Worm (Caenorhabditis elegans) whole organism, L1 larva: Measurements from ENCODE around the gene C09G5.7.

Experiments
- C04F5.9 ChIP-seq: sonication (generic microtip); optimal IDR thresholded peaks from 2 replicates; lab custom pipeline; 2016; ENCODE audit warnings: missing genetic modification characterization, missing compliant biosample characterization
- F16B12.6 ChIP-seq: fragments of 150-350 bp; optimal IDR thresholded peaks from 2 replicates; lab custom pipeline; 2014; ENCODE audit warnings: missing biosample characterization, missing genetic modification characterization
- aly-2 ChIP-seq: fragments of 150-350 bp; optimal IDR thresholded peaks from 2 replicates; lab custom pipeline; 2014; ENCODE audit warnings: missing biosample characterization, missing genetic modification characterization
- blmp-1 ChIP-seq: fragments of 150-350 bp; optimal IDR thresholded peaks from 2 replicates; lab custom pipeline; 2014; ENCODE audit warnings: missing biosample characterization, missing genetic modification characterization
- ceh-88 ChIP-seq: fragments of 200-800 bp; sonication (Bioruptor generic); IDR thresholded peaks from 2 replicates; pipeline ENCODE4 v1.3.6; 2022; ENCODE audit warnings: missing genetic modification characterization, missing compliant biosample characterization
- dpl-1 ChIP-seq, 3 experiments: fragments of 150-350 bp in 2 of 3; sonication (generic microtip) in 1 of 3; optimal IDR thresholded peaks; 2 replicates each; lab custom pipeline; 2014 to 2017; ENCODE audit warnings: missing biosample characterization in 3 of 3, missing genetic modification characterization in 3 of 3, missing genetic modification reagents in 3 of 3
- dsc-1 ChIP-seq: sonication (generic microtip); optimal IDR thresholded peaks from 2 replicates; lab custom pipeline; 2016; ENCODE audit warnings: mild to moderate bottlenecking, missing genetic modification characterization, missing compliant biosample characterization
- efl-3 ChIP-seq: fragments of 200-800 bp; sonication (Bioruptor generic); optimal IDR thresholded peaks from 2 replicates; lab custom pipeline; 2018; ENCODE audit warnings: mild to moderate bottlenecking, missing genetic modification characterization, missing compliant biosample characterization
- egl-27 ChIP-seq, 2 experiments: fragments of 150-350 bp in 1 of 2; sonication (generic microtip); optimal IDR thresholded peaks; 3 replicates each; lab custom pipeline; 2017 to 2018; ENCODE audit warnings: missing biosample characterization in 2 of 2, missing genetic modification characterization in 2 of 2, missing genetic modification reagents in 2 of 2
- elt-3 ChIP-seq, 6 experiments: fragments of 150-350 bp in 1 of 6; sonication (generic microtip); optimal IDR thresholded peaks; 2 replicates each; lab custom pipeline; 2017 to 2018; ENCODE audit warnings: missing biosample characterization in 6 of 6, missing genetic modification characterization in 6 of 6, inconsistent platforms in 1 of 6
- fkh-10 ChIP-seq: sonication (generic microtip); optimal IDR thresholded peaks from 2 replicates; lab custom pipeline; 2017; ENCODE audit warnings: missing biosample characterization, missing genetic modification reagents, missing genetic modification characterization
- irx-1 ChIP-seq: sonication (generic microtip); optimal IDR thresholded peaks from 2 replicates; lab custom pipeline; 2016; ENCODE audit warnings: missing genetic modification characterization, missing compliant biosample characterization
- isw-1 ChIP-seq: fragments of 200-800 bp; sonication (Bioruptor generic); IDR thresholded peaks from 2 replicates; pipeline ENCODE4 v1.3.6; 2022; ENCODE audit warnings: missing genetic modification characterization, missing compliant biosample characterization
- lin-14 ChIP-seq: fragments of 200-800 bp; sonication (Bioruptor generic); optimal IDR thresholded peaks from 2 replicates; lab custom pipeline; 2018; ENCODE audit warnings: mild to moderate bottlenecking, missing genetic modification characterization, moderate library complexity, missing compliant biosample characterization
- lir-3 ChIP-seq: sonication (generic microtip); optimal IDR thresholded peaks from 2 replicates; lab custom pipeline; 2016; ENCODE audit warnings: mild to moderate bottlenecking, missing genetic modification characterization, moderate library complexity, missing compliant biosample characterization; ENCODE audit not compliant: poor library complexity
- lsy-2 ChIP-seq, 2 experiments: fragments of 150-350 bp; optimal IDR thresholded peaks; 2 replicates each; lab custom pipeline; 2014; ENCODE audit warnings: missing biosample characterization in 2 of 2, missing genetic modification characterization in 2 of 2
- mab-9 ChIP-seq: fragments of 200-800 bp; sonication (Bioruptor generic); IDR thresholded peaks from 2 replicates; pipeline ENCODE4 v1.3.6; 2022; ENCODE audit warnings: missing genetic modification reagents, missing genetic modification characterization, missing compliant biosample characterization
- mef-2 ChIP-seq: fragments of 150-350 bp; optimal IDR thresholded peaks from 2 replicates; lab custom pipeline; 2014; ENCODE audit warnings: missing biosample characterization, missing genetic modification characterization
- nhr-12 ChIP-seq: sonication (generic microtip); optimal IDR thresholded peaks from 2 replicates; lab custom pipeline; 2017; ENCODE audit warnings: missing biosample characterization, missing genetic modification characterization
- nhr-19 ChIP-seq: fragments of 200-800 bp; sonication (Bioruptor generic); conservative IDR thresholded peaks from 2 replicates; pipeline ENCODE4 v1.3.6; 2022; ENCODE audit warnings: missing genetic modification characterization, missing compliant biosample characterization
- nhr-20 ChIP-seq: sonication (generic microtip); optimal IDR thresholded peaks from 2 replicates; lab custom pipeline; 2016; ENCODE audit warnings: mild to moderate bottlenecking, missing genetic modification characterization, missing compliant biosample characterization
- nhr-71 ChIP-seq: sonication (generic microtip); optimal IDR thresholded peaks from 2 replicates; lab custom pipeline; 2016; ENCODE audit warnings: mild to moderate bottlenecking, missing genetic modification characterization, moderate library complexity, missing compliant biosample characterization
- nhr-84 ChIP-seq: sonication (generic microtip); optimal IDR thresholded peaks from 2 replicates; lab custom pipeline; 2017; ENCODE audit warnings: missing biosample characterization, missing genetic modification characterization
- nhr-85 ChIP-seq: sonication (generic microtip); peaks from one replicate; lab custom pipeline; 2016; ENCODE audit warnings: missing genetic modification characterization, inconsistent platforms, missing compliant biosample characterization
- pag-3 ChIP-seq: sonication (generic microtip); optimal IDR thresholded peaks from 2 replicates; lab custom pipeline; 2017; ENCODE audit warnings: missing genetic modification characterization, mild to moderate bottlenecking, missing compliant biosample characterization, antibody characterized with exemption, borderline replicate concordance; ENCODE audit not compliant: insufficient read depth
- snu-23 ChIP-seq: sonication (generic microtip); optimal IDR thresholded peaks from 2 replicates; lab custom pipeline; 2016; ENCODE audit warnings: missing genetic modification characterization, missing compliant biosample characterization
- sox-4 ChIP-seq: sonication (generic microtip); optimal IDR thresholded peaks from 2 replicates; lab custom pipeline; 2016; ENCODE audit warnings: missing genetic modification characterization, missing compliant biosample characterization
- sup-37 ChIP-seq: fragments of 200-800 bp; sonication (Bioruptor generic); optimal IDR thresholded peaks from 2 replicates; lab custom pipeline; 2018; ENCODE audit warnings: mild to moderate bottlenecking, missing genetic modification characterization, missing compliant biosample characterization
- unc-30 ChIP-seq: sonication (generic microtip); optimal IDR thresholded peaks from 2 replicates; lab custom pipeline; 2017; ENCODE audit warnings: missing biosample characterization, missing genetic modification characterization
- unc-62 ChIP-seq: fragments of 150-350 bp; optimal IDR thresholded peaks from 2 replicates; lab custom pipeline; 2014; ENCODE audit warnings: missing biosample characterization, missing genetic modification reagents, missing genetic modification characterization
- unc-86 ChIP-seq: sonication (generic microtip); optimal IDR thresholded peaks from 2 replicates; lab custom pipeline; 2016; ENCODE audit warnings: missing genetic modification characterization, missing compliant biosample characterization

The C09G5.7 gene

DNA sequence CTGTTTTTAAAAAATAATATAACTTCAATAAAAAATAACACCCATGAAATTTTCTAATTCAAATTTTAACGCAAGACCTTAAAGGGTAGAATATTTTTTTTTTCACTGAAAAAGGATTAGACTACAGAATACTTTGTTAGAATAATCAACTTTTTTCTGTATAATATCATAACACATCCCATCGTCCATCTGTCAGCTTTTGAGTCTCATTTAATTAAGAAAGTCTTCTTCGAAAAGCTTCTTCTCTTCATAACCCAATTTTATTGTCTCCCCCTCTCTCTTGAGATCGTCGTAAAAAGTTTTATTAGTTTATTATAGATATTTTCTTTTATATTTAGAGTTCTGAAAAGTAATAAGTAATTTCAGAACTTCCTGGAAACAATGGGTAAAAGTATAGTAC is 18.6 kb upstream of the C09G5.7 start:
- no peak for TF ChIP-seq mef-2
- TF ChIP-seq nhr-19 = no peak
- peak; percentile 1 for TF ChIP-seq lin-14 (GFP tag; lab: Kevin White, UChicago)
- no peak for TF ChIP-seq unc-62

DNA sequence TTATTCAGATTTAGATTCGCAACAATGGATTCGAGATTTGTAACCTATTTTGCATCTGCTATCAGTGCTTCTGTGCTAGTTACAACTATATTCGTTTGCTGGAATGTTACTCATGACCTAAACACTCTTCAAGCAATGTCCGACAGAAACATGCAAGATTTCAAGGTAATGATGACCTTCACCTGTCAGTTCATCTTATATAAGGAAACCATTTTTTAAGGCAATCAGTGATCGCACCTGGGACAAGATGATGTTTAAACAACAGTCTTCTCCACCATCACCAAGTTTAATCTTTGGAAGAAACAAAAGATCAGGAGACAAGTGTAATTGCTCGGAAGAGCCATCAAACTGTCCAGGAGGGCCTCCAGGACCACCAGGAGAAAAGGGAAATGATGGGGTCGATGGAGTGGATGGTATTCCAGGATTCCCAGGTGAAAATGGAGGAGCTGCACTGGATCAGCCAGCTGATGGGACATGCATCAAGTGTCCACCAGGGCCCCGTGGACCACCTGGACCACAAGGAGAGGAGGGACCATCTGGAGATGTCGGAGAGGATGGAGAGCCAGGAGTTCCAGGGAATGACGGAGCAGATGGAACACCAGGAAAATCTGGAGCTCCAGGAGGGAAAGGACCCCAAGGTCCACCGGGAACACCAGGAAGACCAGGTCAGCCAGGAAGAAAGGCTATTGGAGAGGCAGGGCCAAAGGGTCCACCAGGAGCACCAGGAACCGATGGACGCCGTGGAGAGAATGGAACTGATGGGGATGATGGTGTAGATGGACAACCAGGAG is 10.9 kb upstream of the C09G5.7 start, which contains the start of gene col-79:
Gene col-79 (plus strand): TSS at position 20 of the 791 bp plus-strand sequence.
- no peak for TF ChIP-seq nhr-12 (tag; lab: Kevin White, UChicago)
- peak; percentile 26 for TF ChIP-seq lin-14 (GFP tag; lab: Kevin White, UChicago)
- TF ChIP-seq unc-86 (tag; lab: Kevin White, UChicago) = no peak
- no peak for TF ChIP-seq C04F5.9 (tag; lab: Kevin White, UChicago)
- peak; percentile 37 for TF ChIP-seq nhr-20 (tag; lab: Kevin White, UChicago)
- TF ChIP-seq nhr-85 = peak; percentile 76

DNA sequence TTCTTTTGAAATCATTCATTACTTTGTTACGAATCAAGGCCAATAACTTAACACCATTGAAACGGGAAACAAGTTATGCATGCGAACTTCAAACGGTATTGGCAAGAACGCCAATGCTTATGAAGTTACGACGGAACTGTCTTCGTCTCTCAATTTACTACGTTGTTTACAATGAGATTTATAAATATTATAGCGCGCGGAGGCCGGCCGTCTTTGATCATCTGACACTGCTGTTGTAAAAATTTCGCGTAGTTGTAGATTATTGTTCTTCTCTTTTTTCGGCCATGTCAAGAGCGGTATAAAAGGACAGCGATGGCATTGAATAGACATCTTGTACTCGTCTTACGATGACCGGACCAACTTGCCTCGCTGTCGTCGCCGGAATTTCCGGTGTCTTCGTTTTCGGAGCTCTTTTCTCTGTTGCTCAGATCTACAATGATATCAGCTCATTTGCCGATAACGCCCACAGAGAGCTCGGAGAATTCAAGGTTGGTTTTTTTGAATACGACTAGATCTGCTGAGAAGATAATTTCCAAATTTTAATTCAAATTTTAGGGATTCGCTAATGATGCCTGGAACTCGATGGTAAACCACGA is 10.0 kb upstream of the C09G5.7 start, which contains the start of gene col-39:
Gene col-39 (plus strand): TSS at position 342 of the 596 bp plus-strand sequence.
- TF ChIP-seq isw-1 (no peak), nhr-85 (peak; percentile 79), dpl-1 (GFP tag; optimal IDR thresholded peaks at IDR 0.05; lab: Kevin White, UChicago) (no peak), nhr-20 (tag; lab: Kevin White, UChicago) (peak; percentile 33), snu-23 (GFP tag; lab: Kevin White, UChicago) (peak; percentile 11), pag-3 (tag; lab: Kevin White, UChicago) (no peak), egl-27 (tag; optimal IDR thresholded peaks at IDR 0.05; lab: Kevin White, UChicago) (no peak), nhr-71 (no peak), efl-3 (GFP tag; lab: Kevin White, UChicago) (no peak), lin-14 (GFP tag; lab: Kevin White, UChicago) (peak; percentile 54), fkh-10 (GFP tag; lab: Kevin White, UChicago) (no peak)
- TF ChIP-seq, all 84 proteins: peak for 4

DNA sequence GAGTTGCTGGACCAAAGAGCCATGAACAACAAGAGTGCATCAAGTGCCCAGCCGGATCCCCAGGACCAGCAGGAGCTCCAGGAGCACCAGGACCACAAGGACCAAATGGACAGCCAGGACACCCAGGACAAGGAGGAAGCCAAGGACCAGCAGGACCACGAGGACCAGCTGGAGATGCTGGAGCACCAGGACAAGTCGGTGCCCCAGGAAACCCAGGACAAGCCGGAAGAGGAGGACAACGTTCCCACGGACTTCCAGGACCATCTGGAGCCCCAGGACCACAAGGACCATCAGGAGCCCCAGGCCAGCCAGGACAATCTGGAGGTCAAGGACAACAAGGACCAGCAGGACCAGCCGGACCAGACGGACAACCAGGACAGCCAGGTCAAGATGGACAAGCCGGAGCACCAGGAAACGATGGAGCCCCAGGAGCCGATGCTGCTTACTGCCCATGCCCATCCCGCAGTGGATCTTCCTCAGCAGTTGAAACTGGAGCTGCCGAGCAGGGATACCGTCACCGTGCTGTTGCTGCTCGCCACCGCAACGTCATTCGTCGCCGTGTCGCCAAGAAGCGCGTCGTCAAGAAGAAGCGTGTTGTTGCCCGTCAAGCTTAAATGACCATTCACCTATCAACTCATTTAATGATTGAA is 9.2 kb upstream of the C09G5.7 start:
- TF ChIP-seq nhr-85 (peak; percentile 0), dsc-1 (tag; lab: Kevin White, UChicago) (no peak)

DNA sequence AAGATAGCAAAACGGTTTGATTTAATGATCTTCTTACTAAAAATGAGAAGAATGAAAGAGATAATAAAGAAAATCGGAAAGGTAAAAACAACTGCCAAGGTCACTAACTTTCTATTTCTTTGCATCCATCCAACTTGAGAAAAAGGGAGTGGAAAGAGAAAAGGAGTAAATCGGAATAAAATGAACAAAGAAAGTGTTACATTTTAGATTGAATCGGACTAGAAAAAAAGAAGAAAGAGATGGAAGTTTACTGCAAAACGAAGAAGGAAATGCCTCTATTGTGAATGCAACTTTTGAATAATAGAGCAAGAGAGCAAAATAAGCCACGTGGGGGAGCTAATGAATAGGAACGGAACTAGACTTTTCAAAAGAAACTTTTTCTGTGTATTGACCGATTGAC is 8.6 kb upstream of the C09G5.7 start:
- TF ChIP-seq mab-9 (GFP tag; lab: Robert Waterston, UW) (no peak), lin-14 (GFP tag; lab: Kevin White, UChicago) (peak; percentile 70), lir-3 (tag; lab: Kevin White, UChicago) (no peak), F16B12.6 (tag; lab: Kevin White, UChicago) (no peak), nhr-20 (tag; lab: Kevin White, UChicago) (peak; percentile 17), fkh-10 (GFP tag; lab: Kevin White, UChicago) (peak; percentile 73), sox-4 (tag; lab: Kevin White, UChicago) (no peak), blmp-1 (tag; lab: Kevin White, UChicago) (peak; percentile 97), nhr-85 (peak; percentile 47), sup-37 (GFP tag; lab: Kevin White, UChicago) (no peak), unc-30 (no peak), irx-1 (tag; lab: Kevin White, UChicago) (peak; percentile 6), lsy-2 (tag; optimal IDR thresholded peaks at IDR 0.05; lab: Kevin White, UChicago) (peak in 1 of 2 experiments; percentile 8), aly-2 (tag; lab: Kevin White, UChicago) (no peak), ceh-88 (GFP tag; lab: Robert Waterston, UW) (no peak), nhr-84 (no peak), elt-3 (tag; optimal IDR thresholded peaks at IDR 0.05; lab: Kevin White, UChicago) (peak in 2 of 6 experiments; percentile 17 to 26)
